Worm (Caenorhabditis elegans) whole organism, early embryonic: Measurements from ENCODE around the gene dop-1.

ENCODE experiments used
- aly-1 ChIP-seq: sonication (generic microtip); optimal IDR thresholded peaks from 2 replicates; lab custom pipeline; 2016; ENCODE audit warnings: missing genetic modification characterization, missing compliant biosample characterization
- ama-1 ChIP-seq: fragments of 150-350 bp; optimal IDR thresholded peaks from 2 replicates; lab custom pipeline; 2014
- ceh-36 ChIP-seq: sonication (generic microtip); optimal IDR thresholded peaks from 2 replicates; lab custom pipeline; 2016; ENCODE audit warnings: missing genetic modification characterization, inconsistent platforms, missing compliant biosample characterization
- ets-7 ChIP-seq: sonication (generic microtip); optimal IDR thresholded peaks from 2 replicates; lab custom pipeline; 2016; ENCODE audit warnings: missing genotype, missing genetic modification characterization, missing compliant biosample characterization
- flt-1 ChIP-seq: fragments of 200-800 bp; sonication (Bioruptor generic); IDR thresholded peaks from 2 replicates; pipeline ENCODE4 v1.3.6; 2022; ENCODE audit warnings: missing genetic modification characterization, missing compliant biosample characterization
- hmg-4 ChIP-seq: fragments of 200-800 bp; sonication (Bioruptor generic); optimal IDR thresholded peaks from 2 replicates; lab custom pipeline; 2018; ENCODE audit warnings: mild to moderate bottlenecking, missing genetic modification characterization, missing compliant biosample characterization
- scrt-1 ChIP-seq: fragments of 200-800 bp; sonication (Bioruptor generic); IDR thresholded peaks from 2 replicates; pipeline ENCODE4 v1.3.6; 2022; ENCODE audit warnings: missing genetic modification characterization, missing compliant biosample characterization
- sea-1 ChIP-seq: fragments of 200-800 bp; sonication (Bioruptor generic); conservative IDR thresholded peaks from 2 replicates; pipeline ENCODE4 v1.3.6; 2022; ENCODE audit warnings: missing genetic modification characterization, missing compliant biosample characterization
- tbx-11 ChIP-seq: fragments of 200-800 bp; sonication (Bioruptor generic); IDR thresholded peaks from 2 replicates; pipeline ENCODE4 v1.3.6; 2022; ENCODE audit warnings: missing genetic modification characterization, missing compliant biosample characterization

- TF ChIP-seq ceh-36 (tag; lab: Kevin White, UChicago) (no peak), ama-1 (lab: Kevin White, UChicago) (no peak), tbx-11 (GFP tag; lab: Robert Waterston, UW) (no peak), flt-1 (no peak), hmg-4 (no peak), ets-7 (no peak), sea-1 (GFP tag; lab: Robert Waterston, UW) (no peak), scrt-1 (GFP tag; lab: Robert Waterston, UW) (no peak), aly-1 (tag; lab: Kevin White, UChicago) (no peak)
Observed at ce11 chrX:4395073-4395850, 23.4 kb downstream of the dop-1 start.
